Fruit fly (Drosophila melanogaster) S2 (cell line): ENCODE results near the gene Prosbeta2R2.

Experiments used
- CG8478 ChIP-seq: fragments of >200 bp; optimal IDR thresholded peaks from 2 replicates; lab custom pipeline; 2018
- CTCF ChIP-seq, 2 experiments: fragments of >200 bp; optimal IDR thresholded peaks; 2 replicates each; lab custom pipeline; 2018

Gene Prosbeta2R2

DNA sequence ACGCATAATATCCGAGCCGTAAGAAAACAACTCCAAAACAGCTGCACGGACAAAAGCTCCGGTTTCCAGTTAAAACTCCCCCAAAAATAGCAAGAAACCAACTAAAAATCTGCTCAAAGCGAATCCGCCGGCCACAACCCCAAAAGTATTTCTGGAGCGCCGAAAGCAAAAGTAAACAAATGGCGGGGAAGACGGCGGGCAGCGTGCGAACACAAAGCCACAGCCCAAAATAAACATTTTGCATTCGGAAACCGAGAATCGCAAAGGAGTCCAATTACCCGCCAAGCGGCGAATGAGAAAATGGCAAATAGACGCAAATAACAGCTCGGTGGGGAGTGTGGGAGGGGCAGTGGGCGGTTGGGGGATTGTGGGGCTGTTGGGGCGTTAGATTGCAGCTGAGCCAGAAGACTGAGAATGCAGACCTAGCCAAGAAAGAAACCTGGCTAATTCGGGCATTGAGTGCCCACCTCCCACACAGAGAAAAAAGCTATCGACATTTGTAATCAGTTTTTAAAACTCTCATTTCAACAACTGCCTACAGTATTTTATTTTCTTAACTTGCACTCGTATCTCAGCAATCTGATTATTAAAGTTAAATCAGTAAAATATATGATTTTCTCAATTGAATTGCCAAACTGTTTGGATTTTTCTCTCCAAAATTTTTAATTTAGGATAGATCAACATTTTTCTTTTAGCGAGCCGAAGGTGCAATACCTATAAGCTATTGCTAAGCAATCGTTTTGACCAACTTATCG, 5.0 kb downstream of the Prosbeta2R2 start:
- TF ChIP-seq CG8478 (lab: Kevin White, UChicago) = no peak
- TF ChIP-seq CTCF (optimal IDR thresholded peaks at IDR 0.05; lab: Kevin White, UChicago) = no peak

DNA sequence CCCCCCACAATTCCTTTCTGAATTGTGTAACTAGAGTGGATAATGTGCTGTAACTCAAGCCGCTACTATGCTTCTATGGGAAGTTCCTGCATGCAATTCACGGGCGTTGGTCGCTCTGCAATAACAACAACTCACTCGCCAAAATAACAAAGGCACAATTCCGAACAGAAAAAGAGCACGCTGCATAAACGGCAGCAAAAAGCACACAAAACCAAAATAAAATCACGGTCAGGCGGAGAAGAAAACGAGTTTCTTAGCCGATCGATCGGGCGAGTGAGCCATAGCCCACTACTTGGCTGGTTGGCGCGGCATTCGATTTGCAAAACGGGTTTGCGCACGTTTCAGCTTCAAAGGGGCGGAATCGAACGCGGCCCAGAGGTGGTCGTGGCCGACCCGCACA, 6.0 kb downstream of the Prosbeta2R2 start:
- TF ChIP-seq CTCF (optimal IDR thresholded peaks at IDR 0.05; lab: Kevin White, UChicago) (no peak), CG8478 (lab: Kevin White, UChicago) (no peak)

DNA sequence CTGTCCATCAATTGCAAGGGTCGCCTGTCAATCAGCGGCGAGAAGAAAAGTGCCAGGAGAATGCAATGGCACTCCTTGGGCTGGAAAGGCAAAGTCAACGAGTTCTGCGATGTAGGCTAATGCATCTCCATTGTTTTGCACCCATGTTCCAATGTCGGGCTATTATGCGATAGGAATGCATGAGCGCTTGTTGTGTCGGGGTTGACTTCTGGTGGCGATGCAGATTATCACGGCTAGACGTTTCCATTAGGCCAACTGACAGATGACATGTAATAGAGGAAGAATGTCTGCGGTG, 6.6 kb downstream of the Prosbeta2R2 start:
- TF ChIP-seq CG8478 (lab: Kevin White, UChicago) (no peak), CTCF (optimal IDR thresholded peaks at IDR 0.05; lab: Kevin White, UChicago) (no peak)

DNA sequence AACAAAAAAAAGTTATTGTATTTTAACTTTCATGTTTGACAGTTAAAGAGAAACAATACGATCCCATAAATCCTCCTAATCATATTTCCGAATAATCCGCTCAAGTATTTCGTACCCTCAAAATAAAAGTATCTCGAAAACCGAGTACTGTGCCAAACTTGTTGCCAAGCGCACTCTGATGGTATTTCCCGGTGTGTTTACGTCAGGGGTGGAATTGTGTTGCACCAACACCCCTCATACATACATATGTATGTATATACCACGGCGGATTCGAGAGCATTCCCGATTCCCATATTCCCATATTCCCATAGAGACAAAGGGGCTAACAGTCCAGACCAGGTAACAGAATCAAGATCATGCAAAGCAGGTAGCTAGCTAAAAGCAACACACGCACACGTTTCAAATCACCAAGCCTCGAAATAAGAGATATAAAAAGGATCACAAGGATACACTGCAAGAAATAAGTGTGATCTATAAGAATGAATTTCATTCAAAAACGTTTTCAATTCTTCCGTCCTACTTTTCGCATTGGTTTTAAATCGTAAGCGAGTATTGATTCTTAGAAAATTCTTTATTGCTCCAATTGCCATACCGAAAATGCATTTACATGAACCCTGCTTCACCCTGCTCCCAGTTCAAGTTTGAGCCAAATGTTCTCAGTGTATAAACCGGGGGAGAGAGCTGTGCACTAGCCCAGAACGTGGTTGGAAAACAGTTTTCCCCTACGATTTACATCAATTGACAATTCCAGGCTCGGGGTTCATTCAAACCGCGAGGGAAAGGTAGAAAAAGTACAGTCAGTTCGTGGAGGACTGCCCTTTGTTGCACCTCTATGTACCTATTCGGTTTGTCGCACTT, 7.2 kb downstream of the Prosbeta2R2 start:
- TF ChIP-seq CTCF (optimal IDR thresholded peaks at IDR 0.05; lab: Kevin White, UChicago) (no peak), CG8478 (lab: Kevin White, UChicago) (no peak)

DNA sequence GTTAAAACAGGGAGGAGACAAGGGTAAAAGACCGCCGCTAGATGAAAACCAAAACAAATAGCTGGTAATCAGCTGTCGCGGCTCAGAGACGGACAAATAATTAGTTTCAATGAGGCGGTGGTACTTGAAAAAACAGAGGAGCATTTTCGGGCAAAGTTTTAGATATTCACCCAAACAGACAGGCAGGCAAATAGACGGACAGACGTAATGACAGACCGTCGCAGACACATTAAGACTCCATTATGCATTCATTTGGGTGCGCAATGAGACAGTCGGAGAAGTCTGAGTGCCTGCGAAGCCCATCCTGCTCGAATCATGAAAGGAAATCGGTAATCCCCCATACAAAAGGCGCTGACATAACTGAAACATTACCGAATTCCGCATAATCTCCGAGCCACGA, 7.9 kb downstream of the Prosbeta2R2 start:
- no peak for TF ChIP-seq CTCF (optimal IDR thresholded peaks at IDR 0.05; lab: Kevin White, UChicago)
- no peak for TF ChIP-seq CG8478 (lab: Kevin White, UChicago)

DNA sequence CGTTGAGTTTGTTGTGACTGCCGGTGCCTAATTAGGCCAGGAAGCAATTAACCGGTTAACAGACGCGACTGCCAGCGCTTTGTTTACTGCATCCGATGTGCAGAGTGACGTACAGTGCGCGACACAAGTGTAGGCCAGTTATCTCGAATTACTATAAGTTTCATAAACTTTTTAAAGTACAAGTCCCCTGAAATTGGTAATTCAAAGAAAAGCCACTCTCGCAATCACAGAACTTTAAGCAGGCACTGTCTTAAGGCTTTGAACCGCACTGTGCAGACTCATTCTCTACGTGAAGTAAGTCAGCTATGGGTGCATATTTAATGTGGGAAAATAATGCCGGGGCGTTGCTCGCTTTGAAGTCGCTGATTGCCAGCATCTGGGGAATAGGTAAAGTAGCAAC, 9.8 kb downstream of the Prosbeta2R2 start:
- TF ChIP-seq CTCF (optimal IDR thresholded peaks at IDR 0.05; lab: Kevin White, UChicago) (no peak), CG8478 (lab: Kevin White, UChicago) (no peak)

DNA sequence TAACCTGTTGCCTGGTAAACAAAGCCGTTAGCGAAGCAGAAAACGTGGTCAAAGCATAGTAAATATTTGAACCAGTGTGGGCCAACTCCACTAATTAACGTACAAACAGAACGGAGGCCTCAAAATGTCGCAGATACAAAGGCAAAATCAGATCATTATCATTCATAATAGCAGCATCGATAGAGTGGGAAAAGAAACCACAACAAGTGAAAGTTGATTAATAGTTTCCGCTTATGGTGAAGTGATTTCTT, 11.3 kb downstream of the Prosbeta2R2 start:
- no peak for TF ChIP-seq CTCF (optimal IDR thresholded peaks at IDR 0.05; lab: Kevin White, UChicago)
- no peak for TF ChIP-seq CG8478 (lab: Kevin White, UChicago)

DNA sequence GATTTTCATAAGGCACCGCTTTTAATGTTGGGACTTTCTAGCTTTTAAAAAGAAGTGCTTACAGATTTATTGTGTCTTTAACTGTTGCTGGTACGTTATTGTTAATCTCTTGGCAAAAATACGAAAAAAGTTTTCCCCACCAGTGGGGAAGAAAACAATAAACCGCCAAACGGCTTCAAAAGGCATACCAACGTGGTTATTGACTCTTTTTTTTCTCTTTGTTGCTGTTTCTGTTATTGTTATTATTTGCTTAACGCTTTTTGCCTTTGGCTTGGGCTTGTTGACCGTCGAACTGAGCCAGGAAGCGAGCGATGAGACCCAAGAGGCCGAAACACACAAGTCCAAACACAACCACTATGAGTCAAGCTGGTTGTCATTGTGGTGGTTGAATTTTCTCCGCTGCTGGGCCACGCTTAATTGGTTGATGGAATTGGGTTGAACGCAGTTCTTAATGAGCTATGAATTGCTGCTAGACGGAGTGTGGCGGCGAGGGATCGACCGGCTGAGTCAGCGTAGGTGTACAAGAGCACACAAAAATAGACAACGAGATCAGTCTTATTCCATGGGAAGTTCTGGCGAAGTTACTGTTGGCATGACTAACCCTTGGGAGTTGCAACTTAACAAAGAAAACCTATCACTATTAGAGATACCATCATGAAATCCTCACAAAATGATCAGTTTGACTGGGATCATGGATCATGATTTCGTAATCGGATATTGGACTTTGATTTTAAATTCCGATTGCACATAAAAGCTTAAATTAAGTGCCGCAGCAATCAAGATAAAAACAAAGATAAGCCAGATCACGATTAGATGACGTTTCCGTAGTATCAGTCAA, 11.8 kb downstream of the Prosbeta2R2 start:
- no peak for TF ChIP-seq CTCF (optimal IDR thresholded peaks at IDR 0.05; lab: Kevin White, UChicago)
- TF ChIP-seq CG8478 (lab: Kevin White, UChicago) = no peak

DNA sequence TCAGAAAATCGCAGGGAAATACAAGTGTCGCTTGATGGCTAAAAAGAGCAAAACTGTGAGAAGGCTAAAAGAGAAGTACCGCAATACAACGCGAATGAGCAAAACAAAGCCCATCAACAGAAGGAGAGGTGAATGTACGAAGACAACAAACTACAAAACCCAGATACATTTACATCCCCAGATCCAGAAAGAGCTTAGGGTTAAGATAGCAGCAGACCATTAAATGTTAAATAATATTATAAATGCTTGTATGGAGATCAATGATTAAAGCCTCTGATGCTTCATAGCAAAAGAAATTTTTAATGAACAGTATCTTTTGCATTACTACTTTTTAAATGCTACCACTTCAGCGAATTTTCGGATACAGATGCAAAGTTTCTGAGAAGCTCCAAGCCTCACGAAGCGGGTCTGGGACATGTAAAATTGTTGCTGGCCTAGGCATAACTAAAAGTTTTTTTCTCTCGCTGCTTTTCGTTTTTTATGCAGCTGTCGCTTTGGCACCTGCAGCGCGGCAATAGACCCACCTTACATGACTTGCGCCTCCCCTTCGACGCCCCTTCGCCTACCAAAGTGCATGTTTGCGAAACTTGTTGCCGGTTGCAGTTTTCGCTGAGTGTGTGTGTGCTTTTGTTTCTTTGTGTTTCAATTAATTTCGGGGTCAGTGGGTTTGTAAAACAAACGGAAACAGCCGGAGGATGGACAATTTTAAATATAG, 13.9 kb downstream of the Prosbeta2R2 start:
- TF ChIP-seq CTCF (optimal IDR thresholded peaks at IDR 0.05; lab: Kevin White, UChicago) = no peak
- TF ChIP-seq CG8478 (lab: Kevin White, UChicago) = no peak

DNA sequence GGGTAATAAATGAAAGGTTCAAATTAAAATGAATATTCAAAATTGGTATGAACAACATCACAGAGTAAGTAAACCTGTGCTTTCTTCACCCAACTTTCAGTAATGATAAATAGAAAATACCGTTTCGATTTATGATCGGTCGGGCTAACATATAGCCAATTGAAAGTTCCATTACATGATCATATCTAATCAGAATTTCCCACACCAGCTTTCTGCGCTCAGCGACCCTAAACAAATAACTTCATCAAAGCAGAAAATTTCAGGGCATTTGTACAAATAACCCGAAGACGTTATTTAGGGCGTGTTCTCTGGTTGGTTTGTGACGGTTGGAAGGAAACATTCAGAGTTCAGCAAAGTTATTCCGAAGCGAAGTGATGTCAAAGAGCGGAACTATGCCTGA, 15.5 kb downstream of the Prosbeta2R2 start:
- TF ChIP-seq CG8478 (lab: Kevin White, UChicago) (no peak), CTCF (optimal IDR thresholded peaks at IDR 0.05; lab: Kevin White, UChicago) (no peak)

DNA sequence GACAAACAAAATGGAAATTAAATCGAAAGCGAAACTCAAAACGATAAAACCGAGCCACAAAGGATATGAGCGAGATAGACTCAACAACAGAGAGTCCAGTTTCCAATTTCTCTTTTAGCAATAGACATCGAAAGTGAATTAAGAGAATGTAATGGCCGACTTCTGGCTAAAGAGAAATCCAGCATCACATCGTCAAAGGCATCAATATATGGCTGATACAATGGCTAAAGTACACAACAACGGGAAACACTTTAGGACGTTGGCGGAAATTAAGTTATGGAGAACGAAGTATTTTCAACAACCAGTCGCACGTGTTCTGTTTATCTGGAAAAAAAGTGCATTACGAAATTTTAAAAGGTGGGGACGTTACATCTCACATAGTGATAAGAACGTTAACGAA, 19.7 kb downstream of the Prosbeta2R2 start:
- TF ChIP-seq CTCF (optimal IDR thresholded peaks at IDR 0.05; lab: Kevin White, UChicago) (no peak), CG8478 (lab: Kevin White, UChicago) (no peak)

DNA sequence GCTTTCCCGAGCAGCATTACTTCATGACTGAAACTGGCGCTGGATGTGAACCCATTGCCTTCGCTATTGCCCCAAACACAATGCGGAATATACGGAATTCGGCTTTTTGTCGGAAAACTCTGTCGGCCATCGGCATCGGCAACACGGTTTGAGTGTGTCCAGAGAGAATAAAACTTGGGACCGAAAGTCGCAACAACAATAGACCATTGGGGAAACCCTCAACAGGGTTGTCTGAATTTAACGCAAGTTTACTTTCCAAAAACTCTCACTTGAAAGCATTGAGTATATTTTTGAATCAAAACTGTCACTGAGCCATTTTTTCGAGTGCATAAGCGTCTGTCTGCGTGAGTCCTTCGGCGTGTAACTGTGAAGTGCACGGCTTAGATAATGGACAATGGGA, 21.0 kb downstream of the Prosbeta2R2 start:
- no peak for TF ChIP-seq CTCF (optimal IDR thresholded peaks at IDR 0.05; lab: Kevin White, UChicago)
- TF ChIP-seq CG8478 (lab: Kevin White, UChicago) = no peak

DNA sequence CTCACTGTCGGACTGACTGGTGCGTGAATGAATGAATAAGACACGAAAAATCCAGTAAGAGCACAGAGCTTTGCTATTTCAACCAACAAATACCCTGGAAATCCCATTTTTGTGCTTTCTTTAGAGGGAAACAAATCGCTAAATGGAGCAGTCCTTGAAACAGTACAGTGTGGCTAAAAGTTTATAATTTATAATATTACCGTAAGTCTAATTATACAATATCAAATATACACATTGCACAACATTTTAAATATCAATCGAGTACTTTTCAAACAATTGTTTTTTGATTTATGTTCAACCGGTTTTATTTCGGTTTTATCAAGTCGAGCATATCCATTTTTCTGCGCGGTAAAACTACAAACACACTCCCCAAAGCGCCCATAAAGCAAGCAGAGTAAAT, 26.1 kb downstream of the Prosbeta2R2 start:
- TF ChIP-seq CG8478 (lab: Kevin White, UChicago) (no peak), CTCF (optimal IDR thresholded peaks at IDR 0.05; lab: Kevin White, UChicago) (no peak)

DNA sequence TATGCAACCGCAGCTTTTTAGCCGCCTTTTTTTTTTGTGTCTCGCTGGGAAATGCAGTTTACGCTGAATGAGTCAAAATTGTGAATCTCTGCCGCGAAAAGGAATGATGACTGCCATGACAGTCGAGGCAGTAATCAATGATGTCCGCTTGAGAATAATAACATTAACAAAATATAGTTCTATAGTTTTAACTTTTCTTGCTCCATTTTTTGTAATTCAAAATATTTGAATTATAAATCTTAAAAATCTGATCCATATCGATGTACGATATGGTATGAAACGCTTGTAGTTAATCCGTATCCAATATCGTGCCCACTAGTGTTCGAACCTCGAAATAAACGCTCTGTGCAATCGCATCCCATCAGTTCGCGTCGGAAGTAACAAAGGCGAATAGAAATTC, 31.5 kb downstream of the Prosbeta2R2 start:
- no peak for TF ChIP-seq CTCF (optimal IDR thresholded peaks at IDR 0.05; lab: Kevin White, UChicago)
- no peak for TF ChIP-seq CG8478 (lab: Kevin White, UChicago)
